Comparison of ENCODE assay signal across 1 fruit fly cellular context in the genomic region with DNA sequence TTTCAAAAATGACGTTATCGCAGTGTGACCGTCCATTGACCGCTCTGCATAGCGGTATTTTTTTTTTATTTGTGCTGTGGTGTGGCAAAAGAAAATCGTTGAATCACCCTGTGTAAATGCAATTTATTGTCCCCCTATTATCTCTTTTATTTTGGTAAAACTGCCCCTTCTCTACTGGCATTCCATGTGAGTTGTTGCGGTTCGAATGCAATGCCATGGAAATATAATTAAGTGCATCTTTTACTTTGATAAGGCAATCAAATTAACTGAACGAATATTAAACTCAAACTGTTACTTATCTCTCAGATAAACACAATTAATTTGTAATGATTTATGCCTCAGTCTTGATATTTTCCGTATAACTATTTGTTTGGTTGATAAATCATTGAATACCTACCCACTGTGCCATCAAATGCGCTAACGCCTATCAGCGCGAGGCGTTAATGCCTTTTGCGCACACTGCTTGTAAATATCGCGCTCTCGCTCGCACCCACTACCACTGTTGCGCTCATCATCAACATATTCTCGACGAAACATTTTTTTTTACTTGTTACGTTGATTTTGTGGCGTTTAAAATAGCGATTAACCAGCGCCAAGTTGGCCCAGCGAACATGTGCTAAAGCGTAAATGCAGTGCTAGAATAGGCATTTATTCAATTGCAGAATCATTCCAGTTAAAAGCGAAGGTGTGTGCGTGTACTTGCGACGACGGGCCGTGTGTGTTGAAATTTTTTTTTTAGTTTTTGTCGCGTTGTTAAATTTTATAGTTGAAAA.
TF ChIP-seq lines count a peak whose summit lies in the region.

No protein-coding gene starts in this region.

TF ChIP-seq in whole organism, embryonic, 481 proteins besides CTCF, POLR2A, EP300 and RAD21 (continued from another document and continues in another):
- TF ChIP-seq eyg (GFP tag; optimal IDR thresholded peaks at IDR 0.05; lab: Kevin White, UChicago) (peak; percentile 6), Dll (GFP tag; IDR thresholded peaks at IDR 0.05; lab: Robert Waterston, UW; ENCODE audit: partially characterized antibody) (0 out of 4 replicates have a peak, but pooled peaks have one; percentile 28), zen (tag; optimal IDR thresholded peaks at IDR 0.05; lab: Kevin White, UChicago) (peak; percentile 46), CG8290 (GFP tag; optimal IDR thresholded peaks at IDR 0.05; lab: Kevin White, UChicago) (no peak), CG8290 (tag; optimal IDR thresholded peaks at IDR 0.05; lab: Kevin White, UChicago) (peak; percentile 12 to 63), CG33213 (GFP tag; optimal IDR thresholded peaks at IDR 0.05; lab: Kevin White, UChicago) (peak; percentile 34), knrl (GFP tag; IDR thresholded peaks at IDR 0.05; lab: Robert Waterston, UW; ENCODE audit: partially characterized antibody) (0 out of 3 replicates have a peak, but pooled peaks have one; percentile 22), tll (GFP tag; optimal IDR thresholded peaks at IDR 0.05; lab: Kevin White, UChicago) (peak in 1 of 2 experiments; percentile 70), CG14667 (GFP tag; IDR thresholded peaks at IDR 0.05; lab: Robert Waterston, UW) (peak; percentile 13; the same call in 1 of the 2 replicates), disco-r (GFP tag; optimal IDR thresholded peaks at IDR 0.05; lab: Kevin White, UChicago) (no peak), insv (GFP tag; optimal IDR thresholded peaks at IDR 0.05; lab: Kevin White, UChicago) (no peak), Tbp (GFP tag; optimal IDR thresholded peaks at IDR 0.05; lab: Kevin White, UChicago) (no peak), row (GFP tag; IDR thresholded peaks at IDR 0.05; lab: Robert Waterston, UW) (peak; percentile 80), CG6765 (GFP tag; optimal IDR thresholded peaks at IDR 0.05; lab: Kevin White, UChicago) (no peak), bsh (GFP tag; optimal IDR thresholded peaks at IDR 0.05; lab: Kevin White, UChicago) (peak in 1 of 2 experiments; percentile 41), CG2678 (tag; optimal IDR thresholded peaks at IDR 0.05; lab: Kevin White, UChicago) (peak; percentile 63), sc (optimal IDR thresholded peaks at IDR 0.05; lab: Kevin White, UChicago) (no peak), sc (GFP tag; optimal IDR thresholded peaks at IDR 0.05; lab: Kevin White, UChicago) (peak; percentile 10), run (tag; optimal IDR thresholded peaks at IDR 0.05; lab: Kevin White, UChicago) (no peak), kah (GFP tag; optimal IDR thresholded peaks at IDR 0.05; lab: Kevin White, UChicago) (no peak), Camta (GFP tag; optimal IDR thresholded peaks at IDR 0.05; lab: Kevin White, UChicago) (peak; percentile 53), CG8281 (tag; optimal IDR thresholded peaks at IDR 0.05; lab: Kevin White, UChicago) (no peak), CG32767 (GFP tag; IDR thresholded peaks at IDR 0.05; lab: Robert Waterston, UW) (no peak), zen2 (GFP tag; IDR thresholded peaks at IDR 0.05; lab: Robert Waterston, UW; ENCODE audit: partially characterized antibody) (no peak), HHEX (GFP tag; optimal IDR thresholded peaks at IDR 0.05; lab: Kevin White, UChicago) (peak; percentile 13), gsb-n (tag; optimal IDR thresholded peaks at IDR 0.05; lab: Kevin White, UChicago) (peak; percentile 40), CG31365 (tag; optimal IDR thresholded peaks at IDR 0.05; lab: Kevin White, UChicago) (peak; percentile 65), dmrt11E (tag; optimal IDR thresholded peaks at IDR 0.05; lab: Kevin White, UChicago) (peak; percentile 63), ERR (GFP tag; optimal IDR thresholded peaks at IDR 0.05; lab: Kevin White, UChicago) (no peak), HLHmδ (GFP tag; optimal IDR thresholded peaks at IDR 0.05; lab: Kevin White, UChicago) (no peak), CG10366 (GFP tag; IDR thresholded peaks at IDR 0.05; lab: Robert Waterston, UW) (peak; percentile 43; the same call in 1 of the 2 replicates), unpg (GFP tag; optimal IDR thresholded peaks at IDR 0.05; lab: Kevin White, UChicago) (peak; percentile 51), bab2 (GFP tag; optimal IDR thresholded peaks at IDR 0.05; lab: Kevin White, UChicago) (peak; percentile 52), Hey (tag; optimal IDR thresholded peaks at IDR 0.05; lab: Kevin White, UChicago) (no peak), crp (GFP tag; optimal IDR thresholded peaks at IDR 0.05; lab: Kevin White, UChicago) (peak in 1 of 2 experiments; percentile 18), Mes4 (GFP tag; optimal IDR thresholded peaks at IDR 0.05; lab: Kevin White, UChicago) (no peak), Rx (GFP tag; IDR thresholded peaks at IDR 0.05; lab: Robert Waterston, UW) (peak; percentile 43), CG7271 (tag; optimal IDR thresholded peaks at IDR 0.05; lab: Kevin White, UChicago) (no peak), Optix (GFP tag; IDR thresholded peaks at IDR 0.05; lab: Robert Waterston, UW) (peak; percentile 41; the same call in 1 of the 3 replicates), Kr (GFP tag; optimal IDR thresholded peaks at IDR 0.05; lab: Kevin White, UChicago) (no peak), ash1 (GFP tag; optimal IDR thresholded peaks at IDR 0.05; lab: Kevin White, UChicago) (no peak), Vsx1 (GFP tag; optimal IDR thresholded peaks at IDR 0.05; lab: Kevin White, UChicago) (no peak), Mrtf (GFP tag; IDR thresholded peaks at IDR 0.05; lab: Robert Waterston, UW) (no peak), pho (GFP tag; optimal IDR thresholded peaks at IDR 0.05; lab: Kevin White, UChicago) (peak; percentile 43), E2f1 (GFP tag; IDR thresholded peaks at IDR 0.05; lab: Robert Waterston, UW) (peak; percentile 20; the same call in 1 of the 2 replicates), Hmr (GFP tag; optimal IDR thresholded peaks at IDR 0.05; lab: Kevin White, UChicago) (peak; percentile 39), CG2202 (tag; optimal IDR thresholded peaks at IDR 0.05; lab: Kevin White, UChicago) (no peak), sisA (GFP tag; IDR thresholded peaks at IDR 0.05; lab: Robert Waterston, UW) (no peak; the same call in none of the 2 replicates), Asciz (GFP tag; optimal IDR thresholded peaks at IDR 0.05; lab: Kevin White, UChicago) (peak; percentile 43), CG10654 (GFP tag; optimal IDR thresholded peaks at IDR 0.05; lab: Kevin White, UChicago) (peak; percentile 19), CG17912 (GFP tag; optimal IDR thresholded peaks at IDR 0.05; lab: Kevin White, UChicago) (no peak), CG6272 (GFP tag; IDR thresholded peaks at IDR 0.05; lab: Robert Waterston, UW) (no peak; the same call in 1 of the 2 replicates), CG30431 (GFP tag; optimal IDR thresholded peaks at IDR 0.05; lab: Kevin White, UChicago) (peak; percentile 50), CG33557 (GFP tag; optimal IDR thresholded peaks at IDR 0.05; lab: Kevin White, UChicago) (peak; percentile 28), CG1603 (tag; optimal IDR thresholded peaks at IDR 0.05; lab: Kevin White, UChicago) (peak; percentile 66), Taf1 (GFP tag; IDR thresholded peaks at IDR 0.05; lab: Robert Waterston, UW) (no peak; the same call in 1 of the 2 replicates), shn (GFP tag; optimal IDR thresholded peaks at IDR 0.05; lab: Kevin White, UChicago) (peak; percentile 72), az2 (GFP tag; optimal IDR thresholded peaks at IDR 0.05; lab: Kevin White, UChicago) (peak; percentile 49), cg (GFP tag; optimal IDR thresholded peaks at IDR 0.05; lab: Kevin White, UChicago) (peak; percentile 74), CG14050 (GFP tag; IDR thresholded peaks at IDR 0.05; lab: Robert Waterston, UW) (no peak), sens (GFP tag; lab: Kevin White, UChicago) (peak; percentile 84), fd96Cb (tag; optimal IDR thresholded peaks at IDR 0.05; lab: Kevin White, UChicago) (peak; percentile 38), slp2 (GFP tag; optimal IDR thresholded peaks at IDR 0.05; lab: Kevin White, UChicago) (no peak), CG10543 (GFP tag; optimal IDR thresholded peaks at IDR 0.05; lab: Kevin White, UChicago) (no peak), NC2α (GFP tag; optimal IDR thresholded peaks at IDR 0.05; lab: Kevin White, UChicago) (no peak), CG17361 (GFP tag; IDR thresholded peaks at IDR 0.05; lab: Robert Waterston, UW) (peak; percentile 77), crol (GFP tag; IDR thresholded peaks at IDR 0.05; lab: Robert Waterston, UW) (no peak), nerfin-1 (tag; optimal IDR thresholded peaks at IDR 0.05; lab: Kevin White, UChicago) (peak; percentile 30), HmgZ (tag; optimal IDR thresholded peaks at IDR 0.05; lab: Kevin White, UChicago) (peak; percentile 36), CG4707 (GFP tag; optimal IDR thresholded peaks at IDR 0.05; lab: Kevin White, UChicago) (peak; percentile 36), p53 (GFP tag; optimal IDR thresholded peaks at IDR 0.05; lab: Kevin White, UChicago) (peak; percentile 40), otp (GFP tag; IDR thresholded peaks at IDR 0.05; lab: Robert Waterston, UW) (0 out of 3 replicates have a peak, but pooled peaks have one; percentile 28), stwl (tag; optimal IDR thresholded peaks at IDR 0.05; lab: Kevin White, UChicago) (peak; percentile 18), Drgx (GFP tag; IDR thresholded peaks at IDR 0.05; lab: Robert Waterston, UW) (peak; percentile 53), rib (GFP tag; IDR thresholded peaks at IDR 0.05; lab: Robert Waterston, UW) (no peak), hb (GFP tag; IDR thresholded peaks at IDR 0.05; lab: Robert Waterston, UW; ENCODE audit: partially characterized antibody) (no peak), Elba2 (GFP tag; optimal IDR thresholded peaks at IDR 0.05; lab: Kevin White, UChicago) (peak; percentile 11), ttk (GFP tag; IDR thresholded peaks at IDR 0.05; lab: Robert Waterston, UW) (peak; percentile 22; the same call in 1 of the 2 replicates), Deaf1 (tag; optimal IDR thresholded peaks at IDR 0.05; lab: Kevin White, UChicago) (no peak), wor (GFP tag; IDR thresholded peaks at IDR 0.05; lab: Robert Waterston, UW) (no peak), cad (GFP tag; optimal IDR thresholded peaks at IDR 0.05; lab: Kevin White, UChicago) (no peak), CHES-1-like (GFP tag; optimal IDR thresholded peaks at IDR 0.05; lab: Kevin White, UChicago) (peak; percentile 59), al (GFP tag; IDR thresholded peaks at IDR 0.05; lab: Robert Waterston, UW) (0 out of 2 replicates have a peak, but pooled peaks have one; percentile 24), CG14710 (tag; optimal IDR thresholded peaks at IDR 0.05; lab: Kevin White, UChicago) (peak; percentile 62), croc (GFP tag; conservative IDR thresholded peaks at IDR 0.05; lab: Robert Waterston, UW) (no peak; the same call in 2 of the 3 replicates), Ravus (GFP tag; IDR thresholded peaks at IDR 0.05; lab: Robert Waterston, UW) (no peak), Atf6 (GFP tag; IDR thresholded peaks at IDR 0.05; lab: Robert Waterston, UW) (no peak), salm (tag; optimal IDR thresholded peaks at IDR 0.05; lab: Kevin White, UChicago) (no peak), zfh2 (GFP tag; optimal IDR thresholded peaks at IDR 0.05; lab: Kevin White, UChicago) (peak; percentile 49), Oli (tag; optimal IDR thresholded peaks at IDR 0.05; lab: Kevin White, UChicago) (peak; percentile 62), CG31224 (GFP tag; IDR thresholded peaks at IDR 0.05; lab: Robert Waterston, UW) (no peak), CG13296 (GFP tag; optimal IDR thresholded peaks at IDR 0.05; lab: Kevin White, UChicago) (peak; percentile 6), CG16815 (GFP tag; optimal IDR thresholded peaks at IDR 0.05; lab: Kevin White, UChicago) (peak; percentile 43), Xrp1 (GFP tag; IDR thresholded peaks at IDR 0.05; lab: Robert Waterston, UW) (peak; percentile 38; the same call in 1 of the 2 replicates), CG12219 (GFP tag; optimal IDR thresholded peaks at IDR 0.05; lab: Kevin White, UChicago) (no peak), CG12942 (GFP tag; optimal IDR thresholded peaks at IDR 0.05; lab: Kevin White, UChicago) (peak; percentile 21), sim (GFP tag; IDR thresholded peaks at IDR 0.05; lab: Robert Waterston, UW) (no peak), CG9932 (GFP tag; IDR thresholded peaks at IDR 0.05; lab: Robert Waterston, UW) (peak; percentile 58), Opbp (GFP tag; IDR thresholded peaks at IDR 0.05; lab: Robert Waterston, UW; ENCODE audit: partially characterized antibody) (no peak), dati (GFP tag; IDR thresholded peaks at IDR 0.05; lab: Robert Waterston, UW) (no peak), danr (GFP tag; IDR thresholded peaks at IDR 0.05; lab: Robert Waterston, UW) (peak; percentile 43; the same call in 1 of the 2 replicates), exex (tag; optimal IDR thresholded peaks at IDR 0.05; lab: Kevin White, UChicago) (no peak), CG13287 (GFP tag; IDR thresholded peaks at IDR 0.05; lab: Robert Waterston, UW; ENCODE audit: partially characterized antibody) (no peak), Xbp1 (GFP tag; optimal IDR thresholded peaks at IDR 0.05; lab: Kevin White, UChicago) (peak; percentile 61), CoRest (tag; optimal IDR thresholded peaks at IDR 0.05; lab: Kevin White, UChicago) (peak; percentile 72), CG18599 (GFP tag; optimal IDR thresholded peaks at IDR 0.05; lab: Kevin White, UChicago) (peak; percentile 38), CG16813 (GFP tag; IDR thresholded peaks at IDR 0.05; lab: Robert Waterston, UW; ENCODE audit: partially characterized antibody) (0 out of 3 replicates have a peak, but pooled peaks have one; percentile 15), vvl (GFP tag; IDR thresholded peaks at IDR 0.05; lab: Robert Waterston, UW) (peak; percentile 57), inv (GFP tag; IDR thresholded peaks at IDR 0.05; lab: Robert Waterston, UW; ENCODE audit: partially characterized antibody) (peak; percentile 38; the same call in 1 of the 2 replicates), onecut (GFP tag; IDR thresholded peaks at IDR 0.05; lab: Robert Waterston, UW) (no peak), Dref (GFP tag; IDR thresholded peaks at IDR 0.05; lab: Robert Waterston, UW) (no peak), CG1529 (GFP tag; optimal IDR thresholded peaks at IDR 0.05; lab: Kevin White, UChicago) (no peak), CG13424 (tag; optimal IDR thresholded peaks at IDR 0.05; lab: Kevin White, UChicago) (peak; percentile 32), CG4328 (GFP tag; optimal IDR thresholded peaks at IDR 0.05; lab: Kevin White, UChicago) (no peak), CG9797 (GFP tag; optimal IDR thresholded peaks at IDR 0.05; lab: Kevin White, UChicago) (peak; percentile 69), pan (optimal IDR thresholded peaks at IDR 0.05; lab: Kevin White, UChicago) (no peak), pan (GFP tag; optimal IDR thresholded peaks at IDR 0.05 in 1 of 2, IDR thresholded peaks at IDR 0.05 in 1 of 2) (peak in 1 of 2 experiments; percentile 44), twi (tag; optimal IDR thresholded peaks at IDR 0.05; lab: Kevin White, UChicago) (peak; percentile 35), Fer2 (tag; optimal IDR thresholded peaks at IDR 0.05; lab: Kevin White, UChicago) (no peak), toy (GFP tag; IDR thresholded peaks at IDR 0.05; lab: Robert Waterston, UW) (no peak)
